Worm (Caenorhabditis elegans) whole organism, L1 larva: ENCODE data around the gene F59B8.1.

Source experiments
- C16A3.4 ChIP-seq: fragments of 150-350 bp; optimal IDR thresholded peaks from 2 replicates; lab custom pipeline; 2014; ENCODE audit warnings: missing biosample characterization, missing genetic modification characterization
- F16B12.6 ChIP-seq: fragments of 150-350 bp; optimal IDR thresholded peaks from 2 replicates; lab custom pipeline; 2014; ENCODE audit warnings: missing biosample characterization, missing genetic modification characterization
- aly-2 ChIP-seq: fragments of 150-350 bp; optimal IDR thresholded peaks from 2 replicates; lab custom pipeline; 2014; ENCODE audit warnings: missing biosample characterization, missing genetic modification characterization
- blmp-1 ChIP-seq: fragments of 150-350 bp; optimal IDR thresholded peaks from 2 replicates; lab custom pipeline; 2014; ENCODE audit warnings: missing biosample characterization, missing genetic modification characterization
- ceh-63 ChIP-seq: fragments of 200-800 bp; sonication (Bioruptor generic); optimal IDR thresholded peaks from 2 replicates; lab custom pipeline; 2018; ENCODE audit warnings: mild to moderate bottlenecking, missing genetic modification characterization, missing compliant biosample characterization
- ceh-90 ChIP-seq: sonication (generic microtip); optimal IDR thresholded peaks from 2 replicates; lab custom pipeline; 2016; ENCODE audit warnings: missing genetic modification characterization, missing compliant biosample characterization
- ces-1 ChIP-seq: fragments of 150-350 bp; optimal IDR thresholded peaks from 2 replicates; lab custom pipeline; 2014; ENCODE audit warnings: missing biosample characterization, missing genetic modification reagents, missing genetic modification characterization
- dpl-1 ChIP-seq, 3 experiments: fragments of 150-350 bp in 2 of 3; sonication (generic microtip) in 1 of 3; optimal IDR thresholded peaks; 2 replicates each; lab custom pipeline; 2014 to 2017; ENCODE audit warnings: missing biosample characterization in 3 of 3, missing genetic modification characterization in 3 of 3, missing genetic modification reagents in 3 of 3
- dsc-1 ChIP-seq: sonication (generic microtip); optimal IDR thresholded peaks from 2 replicates; lab custom pipeline; 2016; ENCODE audit warnings: mild to moderate bottlenecking, missing genetic modification characterization, missing compliant biosample characterization
- efl-1 ChIP-seq, 4 experiments: fragments of 150-350 bp; optimal IDR thresholded peaks in 3 of 4; peaks in 1 of 4; 1 replicate in 1 of 4; 2 replicates in 3 of 4; lab custom pipeline; 2014; ENCODE audit warnings: missing biosample characterization in 2 of 4, missing genetic modification characterization in 2 of 4, missing genetic modification reagents in 2 of 4
- egl-13 ChIP-seq: sonication (generic microtip); optimal IDR thresholded peaks from 2 replicates; lab custom pipeline; 2016; ENCODE audit warnings: missing genotype, missing genetic modification reagents, missing genetic modification characterization, missing compliant biosample characterization
- egl-27 ChIP-seq, 2 experiments: fragments of 150-350 bp in 1 of 2; sonication (generic microtip); optimal IDR thresholded peaks; 3 replicates each; lab custom pipeline; 2017 to 2018; ENCODE audit warnings: missing biosample characterization in 2 of 2, missing genetic modification characterization in 2 of 2, missing genetic modification reagents in 2 of 2
- elt-3 ChIP-seq, 6 experiments: fragments of 150-350 bp in 1 of 6; sonication (generic microtip); optimal IDR thresholded peaks; 2 replicates each; lab custom pipeline; 2017 to 2018; ENCODE audit warnings: missing biosample characterization in 6 of 6, missing genetic modification characterization in 6 of 6, inconsistent platforms in 1 of 6
- ets-5 ChIP-seq: fragments of 200-800 bp; sonication (Bioruptor generic); IDR thresholded peaks from 2 replicates; pipeline ENCODE4 v1.3.6; 2022; ENCODE audit warnings: missing genetic modification characterization, missing compliant biosample characterization
- fkh-4 ChIP-seq: sonication (generic microtip); optimal IDR thresholded peaks from 2 replicates; lab custom pipeline; 2016; ENCODE audit warnings: missing compliant biosample characterization, missing genetic modification characterization, borderline replicate concordance
- fos-1 ChIP-seq: fragments of 150-350 bp; optimal IDR thresholded peaks from 2 replicates; lab custom pipeline; 2014; ENCODE audit warnings: missing biosample characterization, missing genetic modification characterization
- hlh-17 ChIP-seq: fragments of 200-800 bp; sonication (Bioruptor generic); optimal IDR thresholded peaks from 2 replicates; lab custom pipeline; 2018; ENCODE audit warnings: missing genetic modification characterization, mild to moderate bottlenecking, missing compliant biosample characterization, moderate library complexity, borderline replicate concordance
- irx-1 ChIP-seq: sonication (generic microtip); optimal IDR thresholded peaks from 2 replicates; lab custom pipeline; 2016; ENCODE audit warnings: missing genetic modification characterization, missing compliant biosample characterization
- isw-1 ChIP-seq: fragments of 200-800 bp; sonication (Bioruptor generic); IDR thresholded peaks from 2 replicates; pipeline ENCODE4 v1.3.6; 2022; ENCODE audit warnings: missing genetic modification characterization, missing compliant biosample characterization
- lin-14 ChIP-seq: fragments of 200-800 bp; sonication (Bioruptor generic); optimal IDR thresholded peaks from 2 replicates; lab custom pipeline; 2018; ENCODE audit warnings: mild to moderate bottlenecking, missing genetic modification characterization, moderate library complexity, missing compliant biosample characterization
- lin-39 ChIP-seq: fragments of 150-350 bp; optimal IDR thresholded peaks from 2 replicates; lab custom pipeline; 2014; ENCODE audit warnings: missing biosample characterization, missing genetic modification reagents, missing genetic modification characterization
- lsy-2 ChIP-seq, 2 experiments: fragments of 150-350 bp; optimal IDR thresholded peaks; 2 replicates each; lab custom pipeline; 2014; ENCODE audit warnings: missing biosample characterization in 2 of 2, missing genetic modification characterization in 2 of 2
- mdl-1 ChIP-seq, 2 experiments: fragments of 150-350 bp; optimal IDR thresholded peaks; 2 replicates each; lab custom pipeline; 2014 to 2017; ENCODE audit warnings: missing biosample characterization in 2 of 2, missing genetic modification characterization in 2 of 2, inconsistent platforms in 1 of 2
- mef-2 ChIP-seq: fragments of 150-350 bp; optimal IDR thresholded peaks from 2 replicates; lab custom pipeline; 2014; ENCODE audit warnings: missing biosample characterization, missing genetic modification characterization
- nhr-19 ChIP-seq: fragments of 200-800 bp; sonication (Bioruptor generic); conservative IDR thresholded peaks from 2 replicates; pipeline ENCODE4 v1.3.6; 2022; ENCODE audit warnings: missing genetic modification characterization, missing compliant biosample characterization
- nhr-20 ChIP-seq: sonication (generic microtip); optimal IDR thresholded peaks from 2 replicates; lab custom pipeline; 2016; ENCODE audit warnings: mild to moderate bottlenecking, missing genetic modification characterization, missing compliant biosample characterization
- nhr-47 ChIP-seq: sonication (generic microtip); optimal IDR thresholded peaks from 2 replicates; lab custom pipeline; 2016; ENCODE audit warnings: mild to moderate bottlenecking, missing genetic modification characterization, moderate library complexity, missing compliant biosample characterization
- nhr-71 ChIP-seq: sonication (generic microtip); optimal IDR thresholded peaks from 2 replicates; lab custom pipeline; 2016; ENCODE audit warnings: mild to moderate bottlenecking, missing genetic modification characterization, moderate library complexity, missing compliant biosample characterization
- nhr-76 ChIP-seq: sonication (generic microtip); optimal IDR thresholded peaks from 2 replicates; lab custom pipeline; 2017; ENCODE audit warnings: missing biosample characterization, missing genetic modification characterization
- rnt-1 ChIP-seq: sonication (generic microtip); optimal IDR thresholded peaks from 2 replicates; lab custom pipeline; 2016; ENCODE audit warnings: mild to moderate bottlenecking, missing genetic modification characterization, moderate library complexity, missing compliant biosample characterization
- snpc-4 ChIP-seq: fragments of 150-350 bp; optimal IDR thresholded peaks from 2 replicates; lab custom pipeline; 2014; ENCODE audit warnings: missing biosample characterization, missing genetic modification characterization
- snu-23 ChIP-seq: sonication (generic microtip); optimal IDR thresholded peaks from 2 replicates; lab custom pipeline; 2016; ENCODE audit warnings: missing genetic modification characterization, missing compliant biosample characterization
- sptf-1 ChIP-seq: fragments of 150-350 bp; optimal IDR thresholded peaks from 2 replicates; lab custom pipeline; 2014; ENCODE audit warnings: missing biosample characterization, missing genetic modification characterization
- swsn-7 ChIP-seq: sonication (generic microtip); optimal IDR thresholded peaks from 2 replicates; lab custom pipeline; 2016; ENCODE audit warnings: missing genetic modification characterization, missing compliant biosample characterization
- unc-130 ChIP-seq: fragments of 150-350 bp; optimal IDR thresholded peaks from 2 replicates; lab custom pipeline; 2017; ENCODE audit warnings: missing biosample characterization, missing genetic modification characterization, inconsistent platforms
- unc-30 ChIP-seq: sonication (generic microtip); optimal IDR thresholded peaks from 2 replicates; lab custom pipeline; 2017; ENCODE audit warnings: missing biosample characterization, missing genetic modification characterization
- unc-86 ChIP-seq: sonication (generic microtip); optimal IDR thresholded peaks from 2 replicates; lab custom pipeline; 2016; ENCODE audit warnings: missing genetic modification characterization, missing compliant biosample characterization
- ztf-11 ChIP-seq, 2 experiments: sonication (generic microtip); optimal IDR thresholded peaks; 2 replicates each; lab custom pipeline; 2016 to 2017; ENCODE audit warnings: missing genetic modification characterization in 2 of 2, missing biosample characterization in 1 of 2, missing compliant biosample characterization in 1 of 2

Gene F59B8.1

DNA sequence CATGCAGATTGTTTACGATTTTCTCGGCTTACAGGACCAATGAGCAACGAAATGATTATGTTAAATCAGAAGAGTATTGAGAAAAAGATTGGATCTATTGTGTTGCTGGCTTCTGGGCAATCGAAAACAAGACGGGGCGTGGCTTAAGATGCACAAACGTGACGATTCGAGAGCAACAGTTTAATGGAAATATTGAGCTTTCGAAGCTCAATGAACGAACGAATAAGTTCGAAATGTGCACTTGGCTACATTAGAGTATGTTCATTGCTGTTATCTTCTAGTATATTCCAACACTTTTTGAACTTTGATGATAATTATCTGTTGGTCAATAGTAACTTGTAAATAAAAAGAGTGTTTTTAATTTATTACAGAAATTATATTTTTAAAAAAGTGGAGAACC is 17.3 kb downstream of the F59B8.1 start, which contains the start of gene hsp-12.3:
Gene hsp-12.3, minus strand, starts transcription at position 101 of the 400 bp plus-strand sequence.
- TF ChIP-seq ceh-63 (no peak), F16B12.6 (tag; lab: Kevin White, UChicago) (no peak), ceh-90 (tag; lab: Kevin White, UChicago) (no peak), dpl-1 (GFP tag; optimal IDR thresholded peaks at IDR 0.05; lab: Kevin White, UChicago) (no peak), fkh-4 (tag; lab: Kevin White, UChicago) (no peak), aly-2 (tag; lab: Kevin White, UChicago) (no peak), egl-13 (tag; lab: Kevin White, UChicago) (no peak)

- TF ChIP-seq dsc-1 (peak; percentile 63), ets-5 (GFP tag; lab: Robert Waterston, UW) (no peak), snu-23 (GFP tag; lab: Kevin White, UChicago) (peak; percentile 27), lsy-2 (tag; optimal IDR thresholded peaks at IDR 0.05; lab: Kevin White, UChicago) (peak; percentile 17 to 75), isw-1 (GFP tag; lab: Robert Waterston, UW) (no peak), fos-1 (tag; lab: Kevin White, UChicago) (no peak), mef-2 (tag; lab: Kevin White, UChicago) (peak; percentile 19), hlh-17 (GFP tag; lab: Kevin White, UChicago) (no peak), rnt-1 (tag; lab: Kevin White, UChicago) (peak; percentile 52), C16A3.4 (tag; lab: Kevin White, UChicago) (no peak), snpc-4 (tag; lab: Kevin White, UChicago) (peak; percentile 54), nhr-20 (tag; lab: Kevin White, UChicago) (no peak), mdl-1 (tag; optimal IDR thresholded peaks at IDR 0.05; lab: Kevin White, UChicago) (peak in 1 of 2 experiments; percentile 31), lin-14 (GFP tag; lab: Kevin White, UChicago) (peak; percentile 79), sptf-1 (tag; lab: Kevin White, UChicago) (no peak), elt-3 (tag; optimal IDR thresholded peaks at IDR 0.05; lab: Kevin White, UChicago) (no peak), nhr-19 (GFP tag; lab: Robert Waterston, UW) (peak; percentile 27; the same call in 1 of the 2 replicates), ztf-11 (tag; optimal IDR thresholded peaks at IDR 0.05; lab: Kevin White, UChicago) (no peak), nhr-47 (tag; lab: Kevin White, UChicago) (no peak), egl-27 (tag; optimal IDR thresholded peaks at IDR 0.05; lab: Kevin White, UChicago) (no peak), irx-1 (tag; lab: Kevin White, UChicago) (no peak), unc-86 (no peak), unc-30 (tag; lab: Kevin White, UChicago) (no peak), nhr-76 (no peak), nhr-71 (tag; lab: Kevin White, UChicago) (no peak), swsn-7 (tag; lab: Kevin White, UChicago) (no peak), efl-1 (optimal IDR thresholded peaks at IDR 0.05; lab: Kevin White, UChicago) (no peak), efl-1 (GFP tag; optimal IDR thresholded peaks at IDR 0.05 in 1 of 2; lab: Kevin White, UChicago) (peak in 1 of 2 experiments; percentile 88)
These were observed 19.1 kb downstream of the F59B8.1 start, which contains the start of gene hsp-12.6 for ce11 chrIV:9447209-9447608. TSS of gene hsp-12.6 (minus strand) at chrIV:9447228.

- TF ChIP-seq ces-1 (GFP tag; lab: Kevin White, UChicago) (no peak), lin-39 (tag; lab: Kevin White, UChicago) (no peak), lsy-2 (tag; optimal IDR thresholded peaks at IDR 0.05; lab: Kevin White, UChicago) (no peak), efl-1 (optimal IDR thresholded peaks at IDR 0.05; lab: Kevin White, UChicago) (no peak), efl-1 (GFP tag; optimal IDR thresholded peaks at IDR 0.05 in 1 of 2; lab: Kevin White, UChicago) (peak in 1 of 2 experiments; percentile 89), fkh-4 (tag; lab: Kevin White, UChicago) (no peak), blmp-1 (tag; lab: Kevin White, UChicago) (peak; percentile 18), ceh-63 (no peak), unc-130 (tag; lab: Kevin White, UChicago) (no peak), lin-14 (GFP tag; lab: Kevin White, UChicago) (no peak), mdl-1 (tag; optimal IDR thresholded peaks at IDR 0.05; lab: Kevin White, UChicago) (no peak)
These were observed 22.3 kb downstream of the F59B8.1 start, which contains the start of gene cpin-1 for ce11 chrIV:9450375-9450774. TSS of gene cpin-1 (plus strand) at chrIV:9450675.
